Worm (Caenorhabditis elegans): ENCODE data around the gene Y66D12A.30.

DNA sequence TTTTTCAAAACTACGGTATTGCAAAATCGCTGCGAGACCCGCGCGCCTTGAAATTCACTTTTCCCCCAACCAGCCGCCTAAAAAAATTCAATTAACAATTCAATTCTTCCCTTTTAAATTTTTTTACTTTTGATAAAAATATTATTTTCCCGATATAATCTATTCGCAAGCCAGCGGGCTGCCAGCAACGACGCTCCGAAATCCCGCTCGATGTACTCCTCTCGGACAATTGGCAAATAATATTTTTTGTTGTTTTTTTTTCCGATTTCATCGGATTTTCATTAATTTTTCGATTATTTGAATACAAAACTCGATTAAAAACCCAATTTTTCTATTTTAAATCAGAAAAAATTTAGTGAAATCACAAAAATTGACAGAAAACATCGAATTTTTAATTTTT lies 6.1 kb downstream of the Y66D12A.30 start:
- TF ChIP-seq sem-4 (tag; optimal IDR thresholded peaks at IDR 0.05) = no peak
- TF ChIP-seq ZK546.5 (tag; optimal IDR thresholded peaks at IDR 0.05) = no peak
- TF ChIP-seq mab-5 (tag; optimal IDR thresholded peaks at IDR 0.05) = no peak
- TF ChIP-seq zag-1 (tag; optimal IDR thresholded peaks at IDR 0.05) = no peak
- TF ChIP-seq ceh-16 (tag; optimal IDR thresholded peaks at IDR 0.05) = no peak
- TF ChIP-seq ama-1 (optimal IDR thresholded peaks at IDR 0.05) = no peak
- TF ChIP-seq ztf-11 (tag; optimal IDR thresholded peaks at IDR 0.05) = no peak
- no peak for TF ChIP-seq aly-2 (tag; optimal IDR thresholded peaks at IDR 0.05)
- no peak for TF ChIP-seq mbf-1 (tag; optimal IDR thresholded peaks at IDR 0.05)
- no peak for TF ChIP-seq nhr-23 (tag; optimal IDR thresholded peaks at IDR 0.05)
- TF ChIP-seq unc-39 (tag; optimal IDR thresholded peaks at IDR 0.05) = no peak
- no peak for TF ChIP-seq lin-39 (tag; optimal IDR thresholded peaks at IDR 0.05)
- no peak for TF ChIP-seq nhr-11 (tag; optimal IDR thresholded peaks at IDR 0.05)
- TF ChIP-seq lsy-2 (tag; optimal IDR thresholded peaks at IDR 0.05) = no peak
